Worm (Caenorhabditis elegans): ENCODE data around the gene gldi-3.

DNA sequence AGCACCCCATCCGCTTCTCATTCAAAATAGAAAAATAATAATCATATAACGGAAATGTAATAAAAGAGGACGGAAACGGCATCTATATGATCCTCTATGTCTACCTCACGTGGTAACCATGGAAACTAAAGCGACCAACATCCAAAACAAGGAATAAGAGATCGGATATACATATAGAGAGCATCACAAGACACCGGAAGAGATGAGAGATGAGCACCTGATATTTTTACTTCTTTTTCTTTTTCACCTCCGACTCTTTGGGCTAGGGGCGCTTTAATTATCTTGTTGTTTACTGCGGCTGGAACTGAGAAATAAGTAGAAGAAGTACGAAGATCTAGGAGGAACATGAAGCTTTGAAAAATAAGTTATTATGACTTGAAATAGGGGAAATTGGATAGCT, 16.1 kb downstream of the gldi-3 start:
- TF ChIP-seq unc-39 (tag; optimal IDR thresholded peaks at IDR 0.05): no peak
- TF ChIP-seq pha-4 (tag; optimal IDR thresholded peaks at IDR 0.05): no peak
- TF ChIP-seq ceh-39 (tag; optimal IDR thresholded peaks at IDR 0.05): no peak
- TF ChIP-seq snpc-4 (tag; optimal IDR thresholded peaks at IDR 0.05): no peak
- TF ChIP-seq drap-1 (GFP tag; optimal IDR thresholded peaks at IDR 0.05): no peak

All from whole organism, mixed stage, embryonic.